Fruit fly (Drosophila melanogaster) whole organism, embryonic: ENCODE measurements around the gene CG4757.

Source experiments
- Antp ChIP-seq: fragments of 200-800 bp; sonication (Bioruptor generic); optimal IDR thresholded peaks from 3 replicates; lab custom pipeline; 2016; ENCODE audit warnings: missing biosample characterization, missing genetic modification characterization
- Bdp1 ChIP-seq: fragments of 200-800 bp; sonication (Bioruptor generic); optimal IDR thresholded peaks from 3 replicates; lab custom pipeline; 2016; ENCODE audit warnings: missing biosample characterization, missing genetic modification characterization
- CG10209 ChIP-seq: fragments of 200-800 bp; sonication (Bioruptor generic); optimal IDR thresholded peaks from 3 replicates; lab custom pipeline; 2017; ENCODE audit warnings: missing biosample characterization, mild to moderate bottlenecking, missing genetic modification characterization, missing genetic modification reagents
- CG10321 ChIP-seq: fragments of 200-800 bp; sonication (Bioruptor generic); IDR thresholded peaks from 2 replicates; pipeline ENCODE4 v1.3.6; 2022; ENCODE audit warnings: missing biosample characterization, missing genetic modification characterization
- CG10543 ChIP-seq: fragments of 200-800 bp; sonication (Bioruptor generic); optimal IDR thresholded peaks from 3 replicates; lab custom pipeline; 2017; ENCODE audit warnings: missing biosample characterization, mild to moderate bottlenecking, missing genetic modification characterization, moderate library complexity
- CG10565 ChIP-seq: fragments of 200-800 bp; sonication (Bioruptor generic); optimal IDR thresholded peaks from 3 replicates; lab custom pipeline; 2016; ENCODE audit warnings: missing biosample characterization, mild to moderate bottlenecking, missing genetic modification characterization
- CG11247 ChIP-seq: fragments of 200-800 bp; sonication (Bioruptor generic); IDR thresholded peaks from 2 replicates; pipeline ENCODE4 v1.3.6; 2022; ENCODE audit warnings: missing biosample characterization, missing genetic modification characterization
- CG12155 ChIP-seq: fragments of 200-800 bp; sonication (Bioruptor generic); optimal IDR thresholded peaks from 3 replicates; lab custom pipeline; 2016; ENCODE audit warnings: missing biosample characterization, missing genetic modification characterization
- CG15269 ChIP-seq: fragments of 200-800 bp; sonication (Bioruptor generic); optimal IDR thresholded peaks from 2 replicates; lab custom pipeline; 2018; ENCODE audit warnings: missing biosample characterization, mild to moderate bottlenecking, missing genetic modification characterization, moderate library complexity
- CG15479 ChIP-seq: fragments of 200-800 bp; sonication (Bioruptor generic); optimal IDR thresholded peaks from 3 replicates; lab custom pipeline; 2019; ENCODE audit warnings: missing biosample characterization, mild to moderate bottlenecking, missing genetic modification characterization, moderate library complexity
- CG17361 ChIP-seq: fragments of 200-800 bp; sonication (Bioruptor generic); IDR thresholded peaks from 3 replicates; pipeline ENCODE4 v1.3.6; 2022; ENCODE audit warnings: missing biosample characterization, missing genetic modification characterization
- CG17612 ChIP-seq: fragments of 200-800 bp; sonication (Bioruptor generic); IDR thresholded peaks from 2 replicates; pipeline ENCODE4 v1.3.6; 2022; ENCODE audit warnings: missing biosample characterization, missing genetic modification characterization
- CG1832 ChIP-seq: fragments of 200-800 bp; sonication (Bioruptor generic); optimal IDR thresholded peaks from 2 replicates; lab custom pipeline; 2017; ENCODE audit warnings: missing biosample characterization, mild to moderate bottlenecking, missing genetic modification characterization, inconsistent platforms
- CG31365 ChIP-seq: fragments of 200-800 bp; sonication (Bioruptor generic); optimal IDR thresholded peaks from 2 replicates; lab custom pipeline; 2018; ENCODE audit warnings: missing biosample characterization, mild to moderate bottlenecking, missing genetic modification characterization
- CG3163 ChIP-seq: fragments of 200-800 bp; sonication (Bioruptor generic); optimal IDR thresholded peaks from 3 replicates; lab custom pipeline; 2016; ENCODE audit warnings: missing biosample characterization, missing genetic modification characterization
- CG34376 ChIP-seq: fragments of 200-800 bp; sonication (Bioruptor generic); optimal IDR thresholded peaks from 2 replicates; lab custom pipeline; 2018; ENCODE audit warnings: missing biosample characterization, mild to moderate bottlenecking, missing genetic modification characterization
- CG5245 ChIP-seq: fragments of 200-800 bp; sonication (Bioruptor generic); optimal IDR thresholded peaks from 3 replicates; lab custom pipeline; 2016; ENCODE audit warnings: missing biosample characterization, missing genetic modification characterization
- CG8388 ChIP-seq: fragments of 200-800 bp; sonication (Bioruptor generic); optimal IDR thresholded peaks from 2 replicates; lab custom pipeline; 2019; ENCODE audit warnings: missing biosample characterization, mild to moderate bottlenecking, missing genetic modification characterization, moderate library complexity
- CG9437 ChIP-seq: fragments of 200-800 bp; sonication (Bioruptor generic); optimal IDR thresholded peaks from 2 replicates; lab custom pipeline; 2018; ENCODE audit warnings: missing biosample characterization, mild to moderate bottlenecking, missing genetic modification characterization
- CoRest ChIP-seq: fragments of 200-800 bp; sonication (Bioruptor generic); optimal IDR thresholded peaks from 3 replicates; lab custom pipeline; 2018; ENCODE audit warnings: missing biosample characterization, mild to moderate bottlenecking, missing genetic modification characterization, moderate library complexity
- Doc3 ChIP-seq: fragments of 200-800 bp; sonication (Bioruptor generic); IDR thresholded peaks from 3 replicates; pipeline ENCODE4 v1.3.6; 2022; ENCODE audit warnings: missing biosample characterization, missing genetic modification characterization; ENCODE audit not compliant: partially characterized antibody
- E2f2 ChIP-seq: fragments of 200-800 bp; sonication (Bioruptor generic); IDR thresholded peaks from 2 replicates; pipeline ENCODE4 v1.3.6; 2022; ENCODE audit warnings: missing biosample characterization, missing genetic modification characterization
- Fer3 ChIP-seq: fragments of 200-800 bp; sonication (Bioruptor generic); optimal IDR thresholded peaks from 2 replicates; lab custom pipeline; 2018; ENCODE audit warnings: missing biosample characterization, mild to moderate bottlenecking, missing genetic modification characterization, moderate library complexity
- HLH3B ChIP-seq: fragments of 200-800 bp; sonication (Bioruptor generic); IDR thresholded peaks from 2 replicates; pipeline ENCODE4 v1.3.6; 2022; ENCODE audit warnings: missing biosample characterization, missing genetic modification characterization
- Hey ChIP-seq: fragments of 200-800 bp; sonication (Bioruptor generic); optimal IDR thresholded peaks from 3 replicates; lab custom pipeline; 2018; ENCODE audit warnings: missing biosample characterization, mild to moderate bottlenecking, missing genetic modification characterization
- Jarid2 ChIP-seq: fragments of 200-800 bp; sonication (Bioruptor generic); optimal IDR thresholded peaks from 3 replicates; lab custom pipeline; 2017; ENCODE audit warnings: mild to moderate bottlenecking, missing biosample characterization, missing genetic modification reagents, missing genetic modification characterization
- MBD-R2 ChIP-seq: fragments of 200-800 bp; sonication (Bioruptor generic); IDR thresholded peaks from 2 replicates; pipeline ENCODE4 v1.3.6; 2022; ENCODE audit warnings: missing biosample characterization, missing genetic modification characterization
- PHDP ChIP-seq: fragments of 200-800 bp; sonication (Bioruptor generic); optimal IDR thresholded peaks from 3 replicates; lab custom pipeline; 2018; ENCODE audit warnings: missing biosample characterization, mild to moderate bottlenecking, missing genetic modification characterization, moderate library complexity
- Rfx ChIP-seq: fragments of 200-800 bp; sonication (Bioruptor generic); IDR thresholded peaks from 2 replicates; pipeline ENCODE4 v1.3.6; 2022; ENCODE audit warnings: missing biosample characterization, missing genetic modification characterization
- TFAM ChIP-seq: fragments of 200-800 bp; sonication (Bioruptor generic); optimal IDR thresholded peaks from 2 replicates; lab custom pipeline; 2017; ENCODE audit warnings: missing biosample characterization, missing genetic modification characterization, inconsistent platforms
- Trl ChIP-seq, 3 experiments: fragments of >200 bp in 2 of 3; fragments of 200-800 bp in 1 of 3; sonication (Bioruptor generic) in 1 of 3; optimal IDR thresholded peaks; 2 replicates in 1 of 3; 3 replicates in 2 of 3; lab custom pipeline; 2016 to 2017; ENCODE audit warnings: missing biosample characterization in 1 of 3, missing genetic modification characterization in 1 of 3
- da ChIP-seq: fragments of 200-800 bp; sonication (Bioruptor generic); optimal IDR thresholded peaks from 2 replicates; lab custom pipeline; 2016; ENCODE audit warnings: missing biosample characterization, missing genetic modification characterization
- dan ChIP-seq: fragments of 200-800 bp; sonication (Bioruptor generic); IDR thresholded peaks from 2 replicates; pipeline ENCODE4 v1.3.6; 2022; ENCODE audit warnings: missing biosample characterization, missing genetic modification characterization
- en ChIP-seq: fragments of 200-800 bp; sonication (Bioruptor generic); optimal IDR thresholded peaks from 2 replicates; lab custom pipeline; 2016; ENCODE audit warnings: missing biosample characterization, missing genetic modification characterization
- exex ChIP-seq: fragments of 200-800 bp; sonication (Bioruptor generic); optimal IDR thresholded peaks from 4 replicates; lab custom pipeline; 2018; ENCODE audit warnings: missing biosample characterization, mild to moderate bottlenecking, missing genetic modification characterization, moderate library complexity
- gfzf ChIP-seq: fragments of 200-800 bp; sonication (Bioruptor generic); optimal IDR thresholded peaks from 2 replicates; lab custom pipeline; 2016; ENCODE audit warnings: missing biosample characterization, mild to moderate bottlenecking, missing genetic modification characterization, moderate library complexity
- ham ChIP-seq: fragments of 200-800 bp; sonication (Bioruptor generic); IDR thresholded peaks from 2 replicates; pipeline ENCODE4 v1.3.6; 2022; ENCODE audit warnings: missing biosample characterization, missing genetic modification characterization
- hth ChIP-seq: fragments of >200 bp; optimal IDR thresholded peaks from 2 replicates; lab custom pipeline; 2017; ENCODE audit warnings: inconsistent platforms
- jigr1 ChIP-seq: fragments of 200-800 bp; sonication (Bioruptor generic); IDR thresholded peaks from 3 replicates; pipeline ENCODE4 v1.3.6; 2022; ENCODE audit warnings: missing biosample characterization, missing genetic modification characterization
- lab ChIP-seq: fragments of 200-800 bp; sonication (Bioruptor generic); optimal IDR thresholded peaks from 3 replicates; lab custom pipeline; 2017; ENCODE audit warnings: missing biosample characterization, missing genetic modification characterization, mild to moderate bottlenecking, moderate library complexity, missing genetic modification reagents
- peb ChIP-seq: fragments of 200-800 bp; sonication (Bioruptor generic); IDR thresholded peaks from 2 replicates; pipeline ENCODE4 v1.3.6; 2022; ENCODE audit warnings: missing biosample characterization, missing genetic modification characterization
- pnt ChIP-seq: fragments of 200-800 bp; sonication (Bioruptor generic); optimal IDR thresholded peaks from 3 replicates; lab custom pipeline; 2016; ENCODE audit warnings: missing biosample characterization, missing genetic modification characterization
- sd ChIP-seq: fragments of 200-800 bp; sonication (Bioruptor generic); optimal IDR thresholded peaks from 3 replicates; lab custom pipeline; 2018; ENCODE audit warnings: missing biosample characterization, mild to moderate bottlenecking, missing genetic modification characterization, moderate library complexity
- sug ChIP-seq: fragments of 200-800 bp; optimal IDR thresholded peaks from 2 replicates; lab custom pipeline; 2019; ENCODE audit warnings: missing biosample characterization, mild to moderate bottlenecking, missing genetic modification characterization, moderate library complexity

CG4757 gene

dm6 chr3R:11173169-11173506 lies 12.1 kb downstream of the CG4757 start (continued):
- TF ChIP-seq Doc3 (no peak), CG10321 (GFP tag; lab: Robert Waterston, UW) (no peak), Bdp1 (no peak), CG34376 (GFP tag; lab: Kevin White, UChicago) (peak; percentile 67), CG1832 (GFP tag; lab: Kevin White, UChicago) (no peak), CG15269 (peak; percentile 22), CG10543 (GFP tag; lab: Kevin White, UChicago) (no peak), CG17612 (GFP tag; lab: Robert Waterston, UW) (no peak), Fer3 (no peak), CoRest (tag; lab: Kevin White, UChicago) (no peak), hth (lab: Kevin White, UChicago) (no peak), pnt (GFP tag; lab: Kevin White, UChicago) (no peak), E2f2 (GFP tag; lab: Robert Waterston, UW) (no peak), CG11247 (GFP tag; lab: Robert Waterston, UW) (no peak), MBD-R2 (GFP tag; lab: Robert Waterston, UW) (no peak), CG17361 (GFP tag; lab: Robert Waterston, UW) (no peak), CG31365 (tag; lab: Kevin White, UChicago) (no peak), gfzf (no peak), PHDP (tag; lab: Kevin White, UChicago) (peak; percentile 62), CG8388 (GFP tag; lab: Kevin White, UChicago) (no peak), Hey (tag; lab: Kevin White, UChicago) (no peak), HLH3B (GFP tag; lab: Robert Waterston, UW) (no peak), CG10565 (GFP tag; lab: Kevin White, UChicago) (no peak), CG5245 (GFP tag; lab: Kevin White, UChicago) (no peak), sd (peak; percentile 48), CG12155 (GFP tag; lab: Kevin White, UChicago) (no peak), CG10209 (no peak), sug (tag; lab: Kevin White, UChicago) (peak; percentile 44), da (GFP tag; lab: Kevin White, UChicago) (no peak)
- TF ChIP-seq, all 482 proteins: peak for 15

DNA sequence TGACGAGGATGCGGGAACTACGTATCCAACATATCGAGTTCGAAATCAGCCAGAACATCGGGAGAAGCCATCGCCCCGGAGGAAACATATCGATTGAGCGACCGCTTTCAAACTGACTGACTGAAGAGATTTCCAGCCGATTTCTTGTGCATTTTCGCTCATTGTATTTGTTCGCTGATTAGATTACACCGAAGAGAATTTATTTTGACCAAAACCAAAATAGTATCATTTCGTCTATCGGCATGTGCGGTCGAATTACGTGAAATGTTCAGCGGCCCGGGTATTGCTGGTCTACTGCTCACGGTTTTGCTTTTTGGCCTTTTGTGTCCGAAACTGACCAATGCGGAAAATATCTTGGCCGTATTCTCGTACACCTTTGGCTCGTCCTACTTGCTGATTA lies 14.3 kb downstream of the CG4757 start, which contains the start of the genes Ugt304A1 and Ugt303A1:
Ugt304A1 (minus strand) TSS at position 101 of the 400 bp plus-strand sequence.
Ugt303A1 (plus strand) TSS at position 222 of the 400 bp plus-strand sequence.
- TF ChIP-seq ham (GFP tag; lab: Robert Waterston, UW) (no peak), CG9437 (no peak), TFAM (GFP tag; lab: Kevin White, UChicago) (no peak), dan (no peak), peb (no peak), Antp (GFP tag; lab: Kevin White, UChicago) (no peak), jigr1 (GFP tag; lab: Robert Waterston, UW) (no peak), exex (tag; lab: Kevin White, UChicago) (peak; percentile 18), CG15479 (no peak), lab (GFP tag; lab: Kevin White, UChicago) (peak; percentile 5), Jarid2 (GFP tag; lab: Kevin White, UChicago) (peak; percentile 36), Rfx (peak; percentile 20; the same call in 1 of the 2 replicates), Trl (optimal IDR thresholded peaks at IDR 0.05; lab: Kevin White, UChicago) (peak in 1 of 2 experiments; percentile 5), Trl (GFP tag; optimal IDR thresholded peaks at IDR 0.05; lab: Kevin White, UChicago) (no peak), CG3163 (GFP tag; lab: Kevin White, UChicago) (peak; percentile 26), en (GFP tag; lab: Kevin White, UChicago) (no peak)
